Fruit fly (Drosophila melanogaster) whole organism, embryonic: ENCODE data around the gene CG7912.

Experiments used
- Bgb ChIP-seq: fragments of 200-800 bp; sonication (Bioruptor generic); IDR thresholded peaks from 2 replicates; pipeline ENCODE4 v1.3.6; 2022; ENCODE audit warnings: missing biosample characterization, missing genetic modification characterization; ENCODE audit not compliant: partially characterized antibody
- CG10565 ChIP-seq: fragments of 200-800 bp; sonication (Bioruptor generic); optimal IDR thresholded peaks from 3 replicates; lab custom pipeline; 2016; ENCODE audit warnings: missing biosample characterization, mild to moderate bottlenecking, missing genetic modification characterization
- CG10654 ChIP-seq: fragments of 200-800 bp; sonication (Bioruptor generic); optimal IDR thresholded peaks from 2 replicates; lab custom pipeline; 2016; ENCODE audit warnings: missing biosample characterization, missing genetic modification characterization
- CG11504 ChIP-seq: fragments of 200-800 bp; sonication (Bioruptor generic); optimal IDR thresholded peaks from 3 replicates; lab custom pipeline; 2019; ENCODE audit warnings: missing biosample characterization, mild to moderate bottlenecking, missing genetic modification characterization, moderate library complexity
- CG12071 ChIP-seq: fragments of 200-800 bp; sonication (Bioruptor generic); optimal IDR thresholded peaks from 3 replicates; lab custom pipeline; 2018; ENCODE audit warnings: missing biosample characterization, mild to moderate bottlenecking, missing genetic modification characterization
- CG12219 ChIP-seq: fragments of 200-800 bp; sonication (Bioruptor generic); optimal IDR thresholded peaks from 3 replicates; lab custom pipeline; 2018; ENCODE audit warnings: missing biosample characterization, mild to moderate bottlenecking, missing genetic modification characterization
- CG1233 ChIP-seq: fragments of 200-800 bp; sonication (Bioruptor generic); optimal IDR thresholded peaks from 4 replicates; lab custom pipeline; 2018; ENCODE audit warnings: missing biosample characterization, mild to moderate bottlenecking, missing genetic modification characterization
- CG12391 ChIP-seq: fragments of 200-800 bp; sonication (Bioruptor generic); optimal IDR thresholded peaks from 3 replicates; lab custom pipeline; 2018; ENCODE audit warnings: missing biosample characterization, mild to moderate bottlenecking, missing genetic modification characterization, moderate library complexity
- CG12769 ChIP-seq: fragments of 200-800 bp; sonication (Bioruptor generic); optimal IDR thresholded peaks from 2 replicates; lab custom pipeline; 2019; ENCODE audit warnings: missing biosample characterization, mild to moderate bottlenecking, missing genetic modification characterization, moderate library complexity
- CG14965 ChIP-seq: fragments of 200-800 bp; sonication (Bioruptor generic); optimal IDR thresholded peaks from 2 replicates; lab custom pipeline; 2016; ENCODE audit warnings: missing biosample characterization, missing genetic modification characterization, borderline replicate concordance
- CG17359 ChIP-seq: fragments of 200-800 bp; sonication (Bioruptor generic); optimal IDR thresholded peaks from 3 replicates; lab custom pipeline; 2018; ENCODE audit warnings: missing biosample characterization, mild to moderate bottlenecking, missing genetic modification characterization, moderate library complexity
- CG17612 ChIP-seq: fragments of 200-800 bp; sonication (Bioruptor generic); IDR thresholded peaks from 2 replicates; pipeline ENCODE4 v1.3.6; 2022; ENCODE audit warnings: missing biosample characterization, missing genetic modification characterization
- CG30020 ChIP-seq: fragments of 200-800 bp; optimal IDR thresholded peaks from 2 replicates; lab custom pipeline; 2019; ENCODE audit warnings: missing biosample characterization, mild to moderate bottlenecking, missing genetic modification characterization, moderate library complexity
- CG3281 ChIP-seq: fragments of 200-800 bp; sonication (Bioruptor generic); optimal IDR thresholded peaks from 3 replicates; lab custom pipeline; 2017; ENCODE audit warnings: missing biosample characterization, mild to moderate bottlenecking, missing genetic modification characterization
- CG3995 ChIP-seq: fragments of 200-800 bp; sonication (Bioruptor generic); optimal IDR thresholded peaks from 3 replicates; lab custom pipeline; 2016; ENCODE audit warnings: missing biosample characterization, missing genetic modification characterization
- CG4820 ChIP-seq: fragments of 200-800 bp; sonication (Bioruptor generic); optimal IDR thresholded peaks from 3 replicates; lab custom pipeline; 2016; ENCODE audit warnings: missing biosample characterization, missing genetic modification characterization
- CG5180 ChIP-seq: fragments of 200-800 bp; sonication (Bioruptor generic); optimal IDR thresholded peaks from 3 replicates; lab custom pipeline; 2017; ENCODE audit warnings: missing biosample characterization, missing genetic modification characterization, mild to moderate bottlenecking, moderate library complexity, missing genetic modification reagents
- CG5953 ChIP-seq: fragments of 200-800 bp; sonication (Bioruptor generic); IDR thresholded peaks from 2 replicates; pipeline ENCODE4 v1.3.6; 2022; ENCODE audit warnings: missing biosample characterization, missing genetic modification characterization
- CG7745 ChIP-seq: fragments of 200-800 bp; sonication (Bioruptor generic); optimal IDR thresholded peaks from 2 replicates; lab custom pipeline; 2018; ENCODE audit warnings: missing biosample characterization, mild to moderate bottlenecking, missing genetic modification characterization, moderate library complexity
- CG8281 ChIP-seq: fragments of 200-800 bp; sonication (Bioruptor generic); optimal IDR thresholded peaks from 2 replicates; lab custom pipeline; 2018; ENCODE audit warnings: missing biosample characterization, mild to moderate bottlenecking, missing genetic modification characterization, moderate library complexity
- CG9817 ChIP-seq: fragments of 200-800 bp; sonication (Bioruptor generic); optimal IDR thresholded peaks from 2 replicates; lab custom pipeline; 2018; ENCODE audit warnings: missing biosample characterization, mild to moderate bottlenecking, missing genetic modification characterization, moderate library complexity
- CkIIα-i1 ChIP-seq: fragments of 200-800 bp; sonication (Bioruptor generic); IDR thresholded peaks from 2 replicates; pipeline ENCODE4 v1.3.6; 2022; ENCODE audit warnings: missing biosample characterization, missing genetic modification characterization
- Dad ChIP-seq: fragments of 200-800 bp; sonication (Bioruptor generic); optimal IDR thresholded peaks from 3 replicates; lab custom pipeline; 2016; ENCODE audit warnings: missing biosample characterization, missing genetic modification characterization
- Hand ChIP-seq: fragments of 200-800 bp; sonication (Bioruptor generic); optimal IDR thresholded peaks from 2 replicates; lab custom pipeline; 2017; ENCODE audit warnings: mild to moderate bottlenecking, missing biosample characterization, missing genetic modification reagents, missing genetic modification characterization
- Hr78 ChIP-seq, 2 experiments: fragments of 200-800 bp in 1 of 2; fragments of >200 bp in 1 of 2; sonication (Bioruptor generic) in 1 of 2; optimal IDR thresholded peaks; 2 replicates each; lab custom pipeline; 2017 to 2019; ENCODE audit warnings: missing biosample characterization in 2 of 2, missing genetic modification characterization in 2 of 2, mild to moderate bottlenecking in 1 of 2, moderate library complexity in 1 of 2
- Jarid2 ChIP-seq: fragments of 200-800 bp; sonication (Bioruptor generic); optimal IDR thresholded peaks from 3 replicates; lab custom pipeline; 2017; ENCODE audit warnings: mild to moderate bottlenecking, missing biosample characterization, missing genetic modification reagents, missing genetic modification characterization
- Kr ChIP-seq: fragments of 200-800 bp; sonication (Bioruptor generic); optimal IDR thresholded peaks from 2 replicates; lab custom pipeline; 2017; ENCODE audit warnings: missing biosample characterization, mild to moderate bottlenecking, missing genetic modification characterization
- Mad ChIP-seq: fragments of 200-800 bp; sonication (Bioruptor generic); optimal IDR thresholded peaks from 2 replicates; lab custom pipeline; 2016; ENCODE audit warnings: missing biosample characterization, missing genetic modification characterization
- NC2α ChIP-seq: fragments of 200-800 bp; sonication (Bioruptor generic); optimal IDR thresholded peaks from 2 replicates; lab custom pipeline; 2016; ENCODE audit warnings: missing biosample characterization, missing genetic modification characterization
- Sox100B ChIP-seq: fragments of 200-800 bp; sonication (Bioruptor generic); optimal IDR thresholded peaks from 3 replicates; lab custom pipeline; 2018; ENCODE audit warnings: missing biosample characterization, mild to moderate bottlenecking, missing genetic modification characterization
- TFAM ChIP-seq: fragments of 200-800 bp; sonication (Bioruptor generic); optimal IDR thresholded peaks from 2 replicates; lab custom pipeline; 2017; ENCODE audit warnings: missing biosample characterization, missing genetic modification characterization, inconsistent platforms
- Tbp ChIP-seq: fragments of >200 bp; optimal IDR thresholded peaks from 2 replicates; lab custom pipeline; 2018; ENCODE audit warnings: missing biosample characterization, missing genetic modification characterization
- chm ChIP-seq: fragments of 200-800 bp; sonication (Bioruptor generic); IDR thresholded peaks from 2 replicates; pipeline ENCODE4 v1.3.6; 2022; ENCODE audit warnings: missing biosample characterization, missing genetic modification characterization
- ci ChIP-seq: fragments of 200-800 bp; sonication (Bioruptor generic); IDR thresholded peaks from 3 replicates; pipeline ENCODE4 v1.3.6; 2022; ENCODE audit warnings: missing biosample characterization, missing genetic modification characterization
- dan ChIP-seq: fragments of 200-800 bp; sonication (Bioruptor generic); IDR thresholded peaks from 2 replicates; pipeline ENCODE4 v1.3.6; 2022; ENCODE audit warnings: missing biosample characterization, missing genetic modification characterization
- dpn ChIP-seq, 2 experiments: fragments of 200-800 bp; sonication (Bioruptor generic); optimal IDR thresholded peaks; 3 replicates each; lab custom pipeline; 2016; ENCODE audit warnings: missing biosample characterization in 2 of 2, missing genetic modification characterization in 2 of 2
- ewg ChIP-seq: fragments of 200-800 bp; sonication (Bioruptor generic); optimal IDR thresholded peaks from 3 replicates; lab custom pipeline; 2017; ENCODE audit warnings: mild to moderate bottlenecking, missing biosample characterization, missing genetic modification reagents, missing genetic modification characterization
- gcm2 ChIP-seq: fragments of 200-800 bp; sonication (Bioruptor generic); optimal IDR thresholded peaks from 2 replicates; lab custom pipeline; 2016; ENCODE audit warnings: missing biosample characterization, missing genetic modification characterization
- her ChIP-seq: fragments of 200-800 bp; sonication (Bioruptor generic); optimal IDR thresholded peaks from 2 replicates; lab custom pipeline; 2016; ENCODE audit warnings: missing biosample characterization, missing genetic modification characterization
- jing ChIP-seq: fragments of 200-800 bp; sonication (Bioruptor generic); optimal IDR thresholded peaks from 2 replicates; lab custom pipeline; 2018; ENCODE audit warnings: missing biosample characterization, mild to moderate bottlenecking, missing genetic modification characterization
- jumu ChIP-seq: fragments of 200-800 bp; sonication (Bioruptor generic); optimal IDR thresholded peaks from 3 replicates; lab custom pipeline; 2016; ENCODE audit warnings: missing biosample characterization, missing genetic modification characterization
- lola ChIP-seq, 3 experiments: fragments of >200 bp in 2 of 3; fragments of 200-800 bp in 1 of 3; sonication (Bioruptor generic) in 1 of 3; optimal IDR thresholded peaks; 2 replicates each; lab custom pipeline; 2017 to 2019; ENCODE audit warnings: missing biosample characterization in 3 of 3, missing genetic modification characterization in 3 of 3, mild to moderate bottlenecking in 1 of 3, moderate library complexity in 1 of 3
- maf-S ChIP-seq: fragments of 200-800 bp; sonication (Bioruptor generic); optimal IDR thresholded peaks from 2 replicates; lab custom pipeline; 2016; ENCODE audit warnings: missing biosample characterization, missing genetic modification characterization
- nau ChIP-seq: fragments of 200-800 bp; sonication (Bioruptor generic); optimal IDR thresholded peaks from 3 replicates; lab custom pipeline; 2017; ENCODE audit warnings: missing biosample characterization, mild to moderate bottlenecking, missing genetic modification characterization, missing genetic modification reagents
- nerfin-2 ChIP-seq: fragments of 200-800 bp; sonication (Bioruptor generic); IDR thresholded peaks from 2 replicates; pipeline ENCODE4 v1.3.6; 2022; ENCODE audit warnings: missing biosample characterization, missing genetic modification characterization; ENCODE audit not compliant: partially characterized antibody
- salm ChIP-seq: fragments of 200-800 bp; sonication (Bioruptor generic); optimal IDR thresholded peaks from 2 replicates; lab custom pipeline; 2018; ENCODE audit warnings: missing biosample characterization, mild to moderate bottlenecking, missing genetic modification characterization
- tap ChIP-seq: fragments of 200-800 bp; optimal IDR thresholded peaks from 3 replicates; lab custom pipeline; 2019; ENCODE audit warnings: missing biosample characterization, mild to moderate bottlenecking, missing genetic modification characterization, moderate library complexity
- tx ChIP-seq: fragments of 200-800 bp; sonication (Bioruptor generic); optimal IDR thresholded peaks from 2 replicates; lab custom pipeline; 2016; ENCODE audit warnings: missing biosample characterization, missing genetic modification characterization
- unc-4 ChIP-seq: fragments of 200-800 bp; sonication (Bioruptor generic); IDR thresholded peaks from 2 replicates; pipeline ENCODE4 v1.3.6; 2022; ENCODE audit warnings: missing biosample characterization, missing genetic modification characterization; ENCODE audit not compliant: partially characterized antibody
- usp ChIP-seq: fragments of >200 bp; optimal IDR thresholded peaks from 2 replicates; lab custom pipeline; 2017; ENCODE audit warnings: missing biosample characterization, missing genetic modification characterization
- zen2 ChIP-seq: fragments of 200-800 bp; sonication (Bioruptor generic); IDR thresholded peaks from 3 replicates; pipeline ENCODE4 v1.3.6; 2022; ENCODE audit warnings: missing biosample characterization, missing genetic modification characterization; ENCODE audit not compliant: partially characterized antibody

Gene CG7912

DNA sequence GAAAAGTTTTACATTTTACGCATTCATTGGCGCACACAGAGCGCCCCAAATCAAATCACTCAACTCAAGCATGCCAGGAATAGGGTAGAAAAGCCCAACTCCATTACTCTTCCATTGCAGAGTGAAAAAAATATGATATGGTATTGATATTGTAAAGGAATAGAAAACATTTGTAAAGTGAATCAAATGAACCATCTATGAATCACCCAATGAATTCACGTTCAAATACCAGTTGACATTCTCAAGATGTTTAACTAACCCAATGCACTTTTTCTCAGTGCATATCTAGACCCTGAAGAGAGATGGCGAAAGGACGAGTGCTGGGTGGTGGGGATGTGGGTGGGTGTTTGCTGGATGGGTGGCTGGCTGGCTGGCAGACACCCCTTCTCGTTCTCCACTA lies 30.4 kb downstream of the CG7912 start (continued):
- TF ChIP-seq ci (GFP tag; lab: Robert Waterston, UW) (no peak), CG12219 (GFP tag; lab: Kevin White, UChicago) (no peak), CG1233 (GFP tag; lab: Kevin White, UChicago) (no peak), Kr (GFP tag; lab: Kevin White, UChicago) (no peak), NC2α (GFP tag; lab: Kevin White, UChicago) (no peak), lola (GFP tag; optimal IDR thresholded peaks at IDR 0.05; lab: Kevin White, UChicago) (no peak), Mad (GFP tag; lab: Kevin White, UChicago) (no peak), CG30020 (no peak), dpn (GFP tag; optimal IDR thresholded peaks at IDR 0.05; lab: Kevin White, UChicago) (peak in 1 of 2 experiments; percentile 22), jumu (GFP tag; lab: Kevin White, UChicago) (no peak), usp (no peak), dan (GFP tag; lab: Robert Waterston, UW) (no peak), zen2 (no peak), jing (no peak), Bgb (GFP tag; lab: Robert Waterston, UW) (no peak), unc-4 (GFP tag; lab: Robert Waterston, UW) (no peak), CG11504 (tag; lab: Kevin White, UChicago) (peak; percentile 53), tx (GFP tag; lab: Kevin White, UChicago) (no peak), CG5953 (no peak), CG9817 (peak; percentile 18), tap (tag; lab: Kevin White, UChicago) (no peak), chm (GFP tag; lab: Robert Waterston, UW) (no peak), TFAM (no peak), gcm2 (GFP tag; lab: Kevin White, UChicago) (no peak), CG17359 (tag; lab: Kevin White, UChicago) (peak; percentile 59), CG17612 (GFP tag; lab: Robert Waterston, UW) (no peak), CG5180 (GFP tag; lab: Kevin White, UChicago) (no peak), CG4820 (GFP tag; lab: Kevin White, UChicago) (no peak), Hr78 (GFP tag; optimal IDR thresholded peaks at IDR 0.05; lab: Kevin White, UChicago) (no peak), Jarid2 (GFP tag; lab: Kevin White, UChicago) (no peak), maf-S (GFP tag; lab: Kevin White, UChicago) (no peak), CG14965 (no peak), Dad (no peak), CkIIα-i1 (GFP tag; lab: Robert Waterston, UW) (no peak), CG10565 (GFP tag; lab: Kevin White, UChicago) (no peak), Sox100B (GFP tag; lab: Kevin White, UChicago) (no peak), CG12071 (peak; percentile 52), nerfin-2 (GFP tag; lab: Robert Waterston, UW) (no peak), CG12391 (tag; lab: Kevin White, UChicago) (peak; percentile 17), ewg (no peak), CG3281 (GFP tag; lab: Kevin White, UChicago) (peak; percentile 36), salm (no peak), nau (GFP tag; lab: Kevin White, UChicago) (no peak), CG7745 (tag; lab: Kevin White, UChicago) (no peak), CG10654 (no peak), CG3995 (no peak), CG8281 (tag; lab: Kevin White, UChicago) (no peak), her (no peak), Tbp (GFP tag; lab: Kevin White, UChicago) (no peak), Hand (GFP tag; lab: Kevin White, UChicago) (peak; percentile 43), CG12769 (tag; lab: Kevin White, UChicago) (peak; percentile 68)
